Worm (Caenorhabditis elegans) whole organism, L2 larva: ENCODE data around the gene gst-35.

ENCODE experiments used
- C34F6.9 ChIP-seq: fragments of 150-350 bp; optimal IDR thresholded peaks from 2 replicates; lab custom pipeline; 2014; ENCODE audit warnings: missing biosample characterization, missing genetic modification characterization
- F13H6.1 ChIP-seq: sonication (generic microtip); optimal IDR thresholded peaks from 2 replicates; lab custom pipeline; 2016; ENCODE audit warnings: missing genetic modification characterization, missing compliant biosample characterization
- R02D3.7 ChIP-seq: fragments of 150-350 bp; optimal IDR thresholded peaks from 2 replicates; lab custom pipeline; 2014; ENCODE audit warnings: missing biosample characterization, missing genetic modification characterization
- Y55F3AM.14 ChIP-seq: fragments of 200-800 bp; sonication (Bioruptor generic); optimal IDR thresholded peaks from 2 replicates; lab custom pipeline; 2018; ENCODE audit warnings: mild to moderate bottlenecking, missing genetic modification characterization, missing compliant biosample characterization
- ZK546.5 ChIP-seq: sonication (generic microtip); optimal IDR thresholded peaks from 2 replicates; lab custom pipeline; 2017; ENCODE audit warnings: missing biosample characterization, missing genetic modification characterization
- alr-1 ChIP-seq: fragments of 150-350 bp; optimal IDR thresholded peaks from 2 replicates; lab custom pipeline; 2014; ENCODE audit warnings: missing biosample characterization, missing genetic modification characterization
- ama-1 ChIP-seq: fragments of 150-350 bp; optimal IDR thresholded peaks from 2 replicates; lab custom pipeline; 2018; ENCODE audit warnings: inconsistent platforms
- blmp-1 ChIP-seq: sonication (generic microtip); optimal IDR thresholded peaks from 2 replicates; lab custom pipeline; 2017; ENCODE audit warnings: missing genetic modification characterization, mild to moderate bottlenecking, missing compliant biosample characterization, antibody characterized with exemption, moderate library complexity; ENCODE audit not compliant: insufficient read depth
- ceh-16 ChIP-seq: fragments of 150-350 bp; optimal IDR thresholded peaks from 2 replicates; lab custom pipeline; 2014; ENCODE audit warnings: missing biosample characterization, missing genetic modification characterization
- crh-2 ChIP-seq: sonication (generic microtip); optimal IDR thresholded peaks from 2 replicates; lab custom pipeline; 2017; ENCODE audit warnings: missing biosample characterization, missing genetic modification characterization
- dmd-4 ChIP-seq: sonication (generic microtip); optimal IDR thresholded peaks from 2 replicates; lab custom pipeline; 2017; ENCODE audit warnings: missing biosample characterization, missing genetic modification characterization
- egl-27 ChIP-seq: sonication (generic microtip); optimal IDR thresholded peaks from 3 replicates; lab custom pipeline; 2017; ENCODE audit warnings: missing biosample characterization, missing genetic modification reagents, missing genetic modification characterization
- elt-1 ChIP-seq: fragments of 150-350 bp; optimal IDR thresholded peaks from 2 replicates; lab custom pipeline; 2014; ENCODE audit warnings: missing biosample characterization, missing genetic modification characterization
- elt-3 ChIP-seq: sonication (generic microtip); optimal IDR thresholded peaks from 2 replicates; lab custom pipeline; 2017; ENCODE audit warnings: missing biosample characterization, missing genetic modification characterization
- fos-1 ChIP-seq: fragments of 150-350 bp; optimal IDR thresholded peaks from 2 replicates; lab custom pipeline; 2014; ENCODE audit warnings: missing biosample characterization, missing genetic modification characterization
- gmeb-1 ChIP-seq: fragments of 150-350 bp; optimal IDR thresholded peaks from 2 replicates; lab custom pipeline; 2014; ENCODE audit warnings: missing biosample characterization, missing genetic modification characterization
- lin-11 ChIP-seq: fragments of 150-350 bp; sonication (generic microtip); optimal IDR thresholded peaks from 2 replicates; lab custom pipeline; 2014; ENCODE audit warnings: missing biosample characterization, missing genetic modification characterization, inconsistent platforms, mixed read lengths
- lin-13 ChIP-seq: fragments of 150-350 bp; optimal IDR thresholded peaks from 2 replicates; lab custom pipeline; 2014; ENCODE audit warnings: missing biosample characterization, missing genetic modification reagents, missing genetic modification characterization
- lin-39 ChIP-seq: fragments of 150-350 bp; optimal IDR thresholded peaks from 2 replicates; lab custom pipeline; 2014; ENCODE audit warnings: missing biosample characterization, missing genetic modification reagents, missing genetic modification characterization
- lsy-2 ChIP-seq, 2 experiments: fragments of 150-350 bp in 1 of 2; sonication (generic microtip) in 1 of 2; optimal IDR thresholded peaks; 2 replicates each; lab custom pipeline; 2014 to 2017; ENCODE audit warnings: missing biosample characterization in 2 of 2, missing genetic modification characterization in 2 of 2
- mab-5 ChIP-seq: fragments of 150-350 bp; optimal IDR thresholded peaks from 2 replicates; lab custom pipeline; 2014; ENCODE audit warnings: missing biosample characterization, missing genetic modification characterization
- mbf-1 ChIP-seq: sonication (generic microtip); optimal IDR thresholded peaks from 2 replicates; lab custom pipeline; 2017; ENCODE audit warnings: missing biosample characterization, missing genetic modification characterization
- mdl-1 ChIP-seq, 2 experiments: fragments of 150-350 bp in 1 of 2; sonication (generic microtip) in 1 of 2; optimal IDR thresholded peaks; 2 replicates each; lab custom pipeline; 2017; ENCODE audit warnings: missing biosample characterization in 2 of 2, missing genetic modification characterization in 2 of 2
- nhr-10 ChIP-seq: sonication (generic microtip); optimal IDR thresholded peaks from 2 replicates; lab custom pipeline; 2017; ENCODE audit warnings: missing biosample characterization, missing genetic modification characterization
- nhr-12 ChIP-seq: fragments of 150-350 bp; optimal IDR thresholded peaks from 2 replicates; lab custom pipeline; 2014; ENCODE audit warnings: missing biosample characterization, missing genetic modification characterization
- nhr-129 ChIP-seq: fragments of 150-350 bp; optimal IDR thresholded peaks from 2 replicates; lab custom pipeline; 2014; ENCODE audit warnings: missing biosample characterization, missing genetic modification characterization
- nhr-21 ChIP-seq: fragments of 150-350 bp; optimal IDR thresholded peaks from 2 replicates; lab custom pipeline; 2014; ENCODE audit warnings: missing biosample characterization, missing genetic modification characterization
- nhr-23 ChIP-seq: fragments of 150-350 bp; optimal IDR thresholded peaks from 2 replicates; lab custom pipeline; 2014; ENCODE audit warnings: missing biosample characterization, missing genetic modification reagents, missing genetic modification characterization
- nhr-237 ChIP-seq: fragments of 150-350 bp; optimal IDR thresholded peaks from 2 replicates; lab custom pipeline; 2014; ENCODE audit warnings: missing biosample characterization, missing genetic modification characterization
- nhr-25 ChIP-seq: fragments of 150-350 bp; sonication (generic microtip); optimal IDR thresholded peaks from 3 replicates; lab custom pipeline; 2014; ENCODE audit warnings: missing biosample characterization, missing genetic modification characterization
- nhr-6 ChIP-seq: fragments of 150-350 bp; optimal IDR thresholded peaks from 2 replicates; lab custom pipeline; 2014; ENCODE audit warnings: missing biosample characterization, missing genetic modification characterization
- nhr-77 ChIP-seq: fragments of 150-350 bp; optimal IDR thresholded peaks from 2 replicates; lab custom pipeline; 2014; ENCODE audit warnings: missing biosample characterization, missing genetic modification characterization
- sem-4 ChIP-seq: fragments of 150-350 bp; optimal IDR thresholded peaks from 2 replicates; lab custom pipeline; 2014; ENCODE audit warnings: missing biosample characterization, missing genetic modification reagents, missing genetic modification characterization
- skn-1 ChIP-seq: sonication (generic microtip); optimal IDR thresholded peaks from 2 replicates; lab custom pipeline; 2017; ENCODE audit warnings: missing biosample characterization, missing genetic modification characterization
- sma-3 ChIP-seq: sonication (generic microtip); optimal IDR thresholded peaks from 2 replicates; lab custom pipeline; 2016; ENCODE audit warnings: missing genetic modification reagents, missing genetic modification characterization, missing compliant biosample characterization
- sma-9 ChIP-seq, 2 experiments: fragments of 150-350 bp in 1 of 2; sonication (generic microtip) in 1 of 2; optimal IDR thresholded peaks; 2 replicates each; lab custom pipeline; 2014 to 2016; ENCODE audit warnings: missing genetic modification characterization in 2 of 2, mild to moderate bottlenecking in 1 of 2, missing biosample characterization in 1 of 2, missing compliant biosample characterization in 1 of 2, missing genetic modification reagents in 1 of 2, moderate library complexity in 1 of 2
- snpc-4 ChIP-seq: fragments of 150-350 bp; optimal IDR thresholded peaks from 2 replicates; lab custom pipeline; 2014; ENCODE audit warnings: missing biosample characterization, missing genetic modification characterization
- unc-55 ChIP-seq: fragments of 150-350 bp; sonication (generic microtip); optimal IDR thresholded peaks from 3 replicates; lab custom pipeline; 2014; ENCODE audit warnings: missing biosample characterization, missing genetic modification reagents, missing genetic modification characterization
- unc-62 ChIP-seq: fragments of 150-350 bp; optimal IDR thresholded peaks from 2 replicates; lab custom pipeline; 2014; ENCODE audit warnings: missing biosample characterization, missing genetic modification reagents, missing genetic modification characterization
- zag-1 ChIP-seq: fragments of 150-350 bp; optimal IDR thresholded peaks from 2 replicates; lab custom pipeline; 2014; ENCODE audit warnings: missing biosample characterization, missing genetic modification characterization
- ztf-1 ChIP-seq: fragments of 200-800 bp; sonication (Bioruptor generic); conservative IDR thresholded peaks from 2 replicates; pipeline ENCODE4 v1.3.6; 2022; ENCODE audit warnings: missing genetic modification characterization, missing compliant biosample characterization
- ztf-4 ChIP-seq: fragments of 150-350 bp; optimal IDR thresholded peaks from 2 replicates; lab custom pipeline; 2014; ENCODE audit warnings: missing biosample characterization, missing genetic modification characterization

The gst-35 gene

DNA sequence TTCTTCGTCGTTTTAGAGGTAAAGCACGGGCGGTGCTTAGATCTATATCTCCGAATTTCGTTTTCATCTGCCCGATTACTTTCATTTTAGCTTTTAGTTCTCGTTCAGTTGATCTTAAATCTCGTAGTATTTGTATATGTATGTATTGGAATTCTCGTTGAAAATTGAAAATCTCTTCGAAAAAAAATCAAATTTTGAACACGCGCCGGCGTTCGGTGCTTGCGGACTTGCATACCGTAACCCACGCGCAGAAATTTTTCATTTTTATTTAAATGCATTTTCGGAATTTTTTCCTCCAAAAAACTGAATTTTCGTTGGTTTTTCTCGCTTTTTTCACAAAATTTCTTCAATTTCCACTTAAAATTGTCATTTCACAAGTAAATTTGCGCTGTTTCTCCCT lies 23.0 kb upstream of the gst-35 start:
- no peak for TF ChIP-seq nhr-23
- TF ChIP-seq lsy-2 (tag; optimal IDR thresholded peaks at IDR 0.05; lab: Kevin White, UChicago), result peak; percentile 53 to 91
- TF ChIP-seq nhr-237 (tag; lab: Kevin White, UChicago), result no peak
- no peak for TF ChIP-seq ZK546.5 (tag; lab: Kevin White, UChicago)
- peak; percentile 32 for TF ChIP-seq gmeb-1 (tag; lab: Kevin White, UChicago)
- no peak for TF ChIP-seq dmd-4
- no peak for TF ChIP-seq zag-1 (tag; lab: Kevin White, UChicago)
- peak; percentile 2 for TF ChIP-seq ama-1 (lab: Kevin White, UChicago)
- no peak for TF ChIP-seq nhr-129 (tag; lab: Kevin White, UChicago)
- TF ChIP-seq nhr-10, result no peak
- TF ChIP-seq alr-1 (tag; lab: Kevin White, UChicago), result no peak
- no peak for TF ChIP-seq sma-9 (GFP tag; optimal IDR thresholded peaks at IDR 0.05; lab: Kevin White, UChicago)
- TF ChIP-seq sma-9 (tag; optimal IDR thresholded peaks at IDR 0.05; lab: Kevin White, UChicago), result no peak
- TF ChIP-seq nhr-6, result no peak
- TF ChIP-seq lin-39 (tag; lab: Kevin White, UChicago), result no peak
- no peak for TF ChIP-seq ztf-1 (GFP tag; lab: Robert Waterston, UW)
- no peak for TF ChIP-seq R02D3.7
- TF ChIP-seq crh-2, result no peak
- no peak for TF ChIP-seq skn-1 (tag; lab: Kevin White, UChicago)
- TF ChIP-seq mab-5 (tag; lab: Kevin White, UChicago), result no peak
- no peak for TF ChIP-seq nhr-25 (tag; lab: Kevin White, UChicago)
- TF ChIP-seq unc-62 (GFP tag; lab: Kevin White, UChicago), result no peak
- no peak for TF ChIP-seq sem-4 (tag; lab: Kevin White, UChicago)
- no peak for TF ChIP-seq blmp-1 (tag; lab: Kevin White, UChicago)
- no peak for TF ChIP-seq nhr-12 (tag; lab: Kevin White, UChicago)

DNA sequence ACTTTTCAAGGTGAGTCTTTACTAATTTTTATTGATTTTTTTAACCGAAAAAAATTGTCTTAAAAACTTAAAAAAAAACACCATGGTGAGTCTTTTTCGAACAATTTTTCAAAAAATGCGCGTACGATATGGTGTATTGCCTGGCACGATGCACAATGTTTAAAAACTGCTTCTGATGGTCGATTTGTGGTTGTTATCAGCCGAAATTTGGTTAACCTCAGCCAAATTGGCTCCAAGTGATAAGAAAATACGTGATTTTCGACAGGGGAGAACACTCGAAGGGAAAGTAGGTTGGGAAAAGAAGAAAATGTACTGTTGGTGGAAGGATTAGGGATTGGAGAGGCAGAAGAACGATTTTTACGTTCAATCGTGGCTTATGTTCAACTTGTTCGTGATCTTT lies 22.4 kb upstream of the gst-35 start:
- peak; percentile 31 for TF ChIP-seq sma-9 (GFP tag; optimal IDR thresholded peaks at IDR 0.05; lab: Kevin White, UChicago)
- TF ChIP-seq sma-9 (tag; optimal IDR thresholded peaks at IDR 0.05; lab: Kevin White, UChicago), result no peak
- no peak for TF ChIP-seq unc-55
- TF ChIP-seq fos-1 (tag; lab: Kevin White, UChicago), result peak; percentile 38

DNA sequence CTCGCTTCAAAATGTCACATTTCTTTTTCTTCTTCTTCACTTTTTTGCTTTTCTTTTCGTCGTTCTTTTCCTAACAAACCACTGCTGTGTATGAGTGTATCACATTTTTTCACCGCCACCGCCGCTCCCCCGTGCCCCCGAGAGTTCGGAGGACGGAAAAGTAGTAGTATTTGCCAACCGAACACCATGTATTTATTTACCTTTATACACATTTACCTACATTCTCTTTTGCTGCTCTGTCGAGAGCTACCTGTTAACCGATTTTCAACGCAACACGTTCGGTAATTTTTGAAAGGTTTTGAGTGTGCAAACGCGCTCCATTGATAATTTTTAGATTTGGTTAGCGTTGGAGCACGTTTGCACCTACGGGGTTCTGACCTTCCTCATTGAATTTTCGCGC lies 21.0 kb upstream of the gst-35 start:
- TF ChIP-seq nhr-12 (tag; lab: Kevin White, UChicago) (no peak), crh-2 (no peak), nhr-129 (tag; lab: Kevin White, UChicago) (no peak), F13H6.1 (tag; lab: Kevin White, UChicago) (peak; percentile 0), C34F6.9 (tag; lab: Kevin White, UChicago) (no peak), elt-3 (tag; lab: Kevin White, UChicago) (no peak), elt-1 (tag; lab: Kevin White, UChicago) (no peak), sma-9 (GFP tag; optimal IDR thresholded peaks at IDR 0.05; lab: Kevin White, UChicago) (no peak), sma-9 (tag; optimal IDR thresholded peaks at IDR 0.05; lab: Kevin White, UChicago) (no peak), lsy-2 (tag; optimal IDR thresholded peaks at IDR 0.05; lab: Kevin White, UChicago) (no peak)
- TF ChIP-seq, all 48 proteins: peak for 1

DNA sequence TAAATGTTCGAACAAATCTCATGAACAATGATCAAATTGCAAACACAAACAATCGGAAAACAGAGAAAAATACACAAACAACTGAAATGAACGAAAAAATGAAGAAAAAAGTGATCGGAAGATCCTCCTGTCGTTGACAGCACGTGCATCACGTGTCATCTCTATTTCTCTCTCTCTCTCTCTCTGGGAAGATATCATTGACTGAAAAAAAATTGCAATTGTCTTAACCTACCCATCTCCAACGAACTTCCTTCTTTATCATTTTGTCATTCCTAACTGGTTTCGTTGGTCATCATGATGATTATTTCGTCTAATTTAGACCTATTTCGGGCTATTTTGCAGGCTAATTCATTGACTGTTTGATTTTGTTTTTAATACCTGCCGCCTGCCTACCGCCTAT lies 20.2 kb upstream of the gst-35 start:
- TF ChIP-seq mab-5 (tag; lab: Kevin White, UChicago) (no peak), nhr-77 (tag; lab: Kevin White, UChicago) (no peak), blmp-1 (tag; lab: Kevin White, UChicago) (peak; percentile 67), zag-1 (tag; lab: Kevin White, UChicago) (no peak), mdl-1 (tag; optimal IDR thresholded peaks at IDR 0.05; lab: Kevin White, UChicago) (peak; percentile 0 to 62), sma-3 (GFP tag; lab: Kevin White, UChicago) (peak; percentile 81), snpc-4 (tag; lab: Kevin White, UChicago) (no peak), ZK546.5 (tag; lab: Kevin White, UChicago) (no peak), alr-1 (tag; lab: Kevin White, UChicago) (no peak), mbf-1 (tag; lab: Kevin White, UChicago) (no peak), ceh-16 (tag; lab: Kevin White, UChicago) (no peak), lin-13 (GFP tag; lab: Kevin White, UChicago) (peak; percentile 23), lsy-2 (tag; optimal IDR thresholded peaks at IDR 0.05; lab: Kevin White, UChicago) (peak in 1 of 2 experiments; percentile 56), sma-9 (GFP tag; optimal IDR thresholded peaks at IDR 0.05; lab: Kevin White, UChicago) (peak; percentile 93), sma-9 (tag; optimal IDR thresholded peaks at IDR 0.05; lab: Kevin White, UChicago) (no peak), nhr-25 (tag; lab: Kevin White, UChicago) (peak; percentile 71), fos-1 (tag; lab: Kevin White, UChicago) (peak; percentile 31), ama-1 (lab: Kevin White, UChicago) (no peak), ztf-4 (no peak), crh-2 (peak; percentile 72), nhr-237 (tag; lab: Kevin White, UChicago) (no peak), nhr-12 (tag; lab: Kevin White, UChicago) (no peak), nhr-6 (peak; percentile 7), nhr-129 (tag; lab: Kevin White, UChicago) (peak; percentile 58), elt-1 (tag; lab: Kevin White, UChicago) (no peak), ztf-1 (GFP tag; lab: Robert Waterston, UW) (no peak), F13H6.1 (tag; lab: Kevin White, UChicago) (peak; percentile 18), lin-39 (tag; lab: Kevin White, UChicago) (no peak), egl-27 (tag; lab: Kevin White, UChicago) (peak; percentile 5), unc-62 (GFP tag; lab: Kevin White, UChicago) (no peak), nhr-21 (tag; lab: Kevin White, UChicago) (peak; percentile 44), sem-4 (tag; lab: Kevin White, UChicago) (no peak), C34F6.9 (tag; lab: Kevin White, UChicago) (peak; percentile 38), Y55F3AM.14 (GFP tag; lab: Kevin White, UChicago) (no peak), lin-11 (tag; lab: Kevin White, UChicago) (no peak)
